Worm (Caenorhabditis elegans): ENCODE results near the gene swt-5.

Gene swt-5

ce11 chrV:9462605-9463004, 38.6 kb upstream of the swt-5 start, which contains the start of gene F07D3.3:
Gene F07D3.3 (minus strand): TSS chrV:9462705.
- TF ChIP-seq ztf-11 (tag; optimal IDR thresholded peaks at IDR 0.05) (no peak), sem-4 (tag; optimal IDR thresholded peaks at IDR 0.05) (no peak), R02D3.7 (tag; optimal IDR thresholded peaks at IDR 0.05) (no peak), unc-55 (GFP tag; optimal IDR thresholded peaks at IDR 0.05) (no peak), mbf-1 (tag; optimal IDR thresholded peaks at IDR 0.05) (no peak), nhr-12 (tag; optimal IDR thresholded peaks at IDR 0.05) (no peak)

- no peak for TF ChIP-seq snpc-4 (tag; optimal IDR thresholded peaks at IDR 0.05)
- no peak for TF ChIP-seq nhr-12 (tag; optimal IDR thresholded peaks at IDR 0.05)
- TF ChIP-seq fos-1 (tag; optimal IDR thresholded peaks at IDR 0.05) = no peak
- no peak for TF ChIP-seq elt-1 (tag; optimal IDR thresholded peaks at IDR 0.05)
- TF ChIP-seq nhr-6 (tag; optimal IDR thresholded peaks at IDR 0.05) = no peak
- TF ChIP-seq gmeb-1 (tag; optimal IDR thresholded peaks at IDR 0.05) = no peak
- TF ChIP-seq egl-27 (tag; optimal IDR thresholded peaks at IDR 0.05) = no peak
- no peak for TF ChIP-seq ama-1 (optimal IDR thresholded peaks at IDR 0.05)
- no peak for TF ChIP-seq sma-3 (GFP tag; optimal IDR thresholded peaks at IDR 0.05)
- TF ChIP-seq mdl-1 (tag; optimal IDR thresholded peaks at IDR 0.05) = no peak
- no peak for TF ChIP-seq sem-4 (tag; optimal IDR thresholded peaks at IDR 0.05)
- TF ChIP-seq unc-62 (GFP tag; optimal IDR thresholded peaks at IDR 0.05) = no peak
- TF ChIP-seq mab-5 (tag; optimal IDR thresholded peaks at IDR 0.05) = no peak
- no peak for TF ChIP-seq Y55F3AM.14 (GFP tag; optimal IDR thresholded peaks at IDR 0.05)
- no peak for TF ChIP-seq nhr-25 (tag; optimal IDR thresholded peaks at IDR 0.05)
Observed at ce11 chrV:9465529-9465928, 35.7 kb upstream of the swt-5 start.

ce11 chrV:9471675-9472074, 29.5 kb upstream of the swt-5 start, which contains the start of gene flp-6:
Gene flp-6 (plus strand): TSS chrV:9471975.
- TF ChIP-seq egl-27 (tag; optimal IDR thresholded peaks at IDR 0.05) (no peak), lin-13 (GFP tag; optimal IDR thresholded peaks at IDR 0.05) (no peak), nhr-25 (tag; optimal IDR thresholded peaks at IDR 0.05) (no peak), ztf-11 (tag; optimal IDR thresholded peaks at IDR 0.05) (no peak), mdl-1 (tag; optimal IDR thresholded peaks at IDR 0.05) (no peak), ztf-4 (tag; optimal IDR thresholded peaks at IDR 0.05) (no peak), mbf-1 (tag; optimal IDR thresholded peaks at IDR 0.05) (no peak), nhr-77 (tag; optimal IDR thresholded peaks at IDR 0.05) (no peak), F13H6.1 (tag; optimal IDR thresholded peaks at IDR 0.05) (no peak), fos-1 (tag; optimal IDR thresholded peaks at IDR 0.05) (no peak), unc-62 (GFP tag; optimal IDR thresholded peaks at IDR 0.05) (no peak), nhr-10 (tag; optimal IDR thresholded peaks at IDR 0.05) (no peak), nhr-21 (tag; optimal IDR thresholded peaks at IDR 0.05) (no peak)

ce11 chrV:9473924-9474323, 27.3 kb upstream of the swt-5 start:
- TF ChIP-seq lin-39 (tag; optimal IDR thresholded peaks at IDR 0.05) (no peak), nhr-6 (tag; optimal IDR thresholded peaks at IDR 0.05) (no peak), sma-3 (GFP tag; optimal IDR thresholded peaks at IDR 0.05) (no peak), sma-9 (GFP tag; optimal IDR thresholded peaks at IDR 0.05) (peak; percentile 30), sma-9 (tag; optimal IDR thresholded peaks at IDR 0.05) (no peak), lin-13 (GFP tag; optimal IDR thresholded peaks at IDR 0.05) (no peak), R02D3.7 (tag; optimal IDR thresholded peaks at IDR 0.05) (no peak), ztf-11 (tag; optimal IDR thresholded peaks at IDR 0.05) (no peak), unc-62 (GFP tag; optimal IDR thresholded peaks at IDR 0.05) (no peak), nhr-21 (tag; optimal IDR thresholded peaks at IDR 0.05) (peak; percentile 26), ceh-82 (tag; optimal IDR thresholded peaks at IDR 0.05) (no peak), aly-2 (tag; optimal IDR thresholded peaks at IDR 0.05) (no peak)

ce11 chrV:9477863-9478262, 23.3 kb upstream of the swt-5 start, which contains the start of gene nas-3:
Gene nas-3 (plus strand): TSS chrV:9478163.
- TF ChIP-seq aly-2 (tag; optimal IDR thresholded peaks at IDR 0.05) = no peak
- TF ChIP-seq ceh-16 (tag; optimal IDR thresholded peaks at IDR 0.05) = no peak
- no peak for TF ChIP-seq Y55F3AM.14 (GFP tag; optimal IDR thresholded peaks at IDR 0.05)
- no peak for TF ChIP-seq nhr-6 (tag; optimal IDR thresholded peaks at IDR 0.05)
- no peak for TF ChIP-seq lin-11 (tag; optimal IDR thresholded peaks at IDR 0.05)
- TF ChIP-seq snpc-4 (tag; optimal IDR thresholded peaks at IDR 0.05) = no peak
- no peak for TF ChIP-seq ztf-1 (GFP tag; conservative IDR thresholded peaks at IDR 0.05)
- no peak for TF ChIP-seq F13H6.1 (tag; optimal IDR thresholded peaks at IDR 0.05)
- no peak for TF ChIP-seq alr-1 (tag; optimal IDR thresholded peaks at IDR 0.05)
- TF ChIP-seq gmeb-1 (tag; optimal IDR thresholded peaks at IDR 0.05) = no peak
- TF ChIP-seq R02D3.7 (tag; optimal IDR thresholded peaks at IDR 0.05) = no peak
- no peak for TF ChIP-seq fos-1 (tag; optimal IDR thresholded peaks at IDR 0.05)
- TF ChIP-seq ztf-11 (tag; optimal IDR thresholded peaks at IDR 0.05) = no peak

Measured in whole organism, L2 larva.